Fruit fly (Drosophila melanogaster): Measurements from ENCODE around the gene abd-A.
A peak's percentile ranks its signal among the peaks of the same experiment; 100 is the strongest.

The abd-A gene

dm6 chr3R:16773176-16773702 lies 56.6 kb downstream of the abd-A start (continued):
- TF ChIP-seq CG10321 (GFP tag; IDR thresholded peaks at IDR 0.05): no peak
- TF ChIP-seq HHEX (GFP tag; optimal IDR thresholded peaks at IDR 0.05): no peak
- no peak for TF ChIP-seq chinmo (GFP tag; IDR thresholded peaks at IDR 0.05; ENCODE audit: partially characterized antibody)
- no peak for TF ChIP-seq CG12744 (GFP tag; optimal IDR thresholded peaks at IDR 0.05)
- TF ChIP-seq dmrt99B (tag; optimal IDR thresholded peaks at IDR 0.05): no peak

dm6 chr3R:16771572-16772425 lies 58.0 kb downstream of the abd-A start:
- TF ChIP-seq cas (GFP tag; IDR thresholded peaks at IDR 0.05) (no peak), zfh2 (GFP tag; optimal IDR thresholded peaks at IDR 0.05) (no peak), Med (GFP tag) (peak; percentile 13), Stat92E (GFP tag; optimal IDR thresholded peaks at IDR 0.05) (no peak), CG9727 (GFP tag; optimal IDR thresholded peaks at IDR 0.05) (peak; percentile 81), Rfx (GFP tag; IDR thresholded peaks at IDR 0.05) (no peak), Opbp (GFP tag; IDR thresholded peaks at IDR 0.05; ENCODE audit: partially characterized antibody) (no peak), CG7786 (GFP tag; optimal IDR thresholded peaks at IDR 0.05) (no peak), Oli (tag; optimal IDR thresholded peaks at IDR 0.05) (peak; percentile 41), dati (GFP tag; IDR thresholded peaks at IDR 0.05) (no peak), sna (GFP tag; IDR thresholded peaks at IDR 0.05; ENCODE audit: partially characterized antibody) (no peak), Atf3 (GFP tag; optimal IDR thresholded peaks at IDR 0.05) (no peak), Hr39 (optimal IDR thresholded peaks at IDR 0.05) (no peak), ranshi (GFP tag; IDR thresholded peaks at IDR 0.05) (peak; percentile 49; the same call in 1 of the 2 replicates), ERR (GFP tag; optimal IDR thresholded peaks at IDR 0.05) (no peak), ro (GFP tag; IDR thresholded peaks at IDR 0.05) (no peak), CG31388 (GFP tag; optimal IDR thresholded peaks at IDR 0.05) (no peak), Sry-β (GFP tag; optimal IDR thresholded peaks at IDR 0.05) (no peak), HLH54F (GFP tag; optimal IDR thresholded peaks at IDR 0.05) (no peak), Hmr (GFP tag; optimal IDR thresholded peaks at IDR 0.05) (no peak), CG30403 (GFP tag; optimal IDR thresholded peaks at IDR 0.05) (peak; percentile 36), HmgD (GFP tag; optimal IDR thresholded peaks at IDR 0.05) (no peak), CG17912 (GFP tag; optimal IDR thresholded peaks at IDR 0.05) (no peak), Taf1 (GFP tag; IDR thresholded peaks at IDR 0.05) (no peak), CG33557 (GFP tag; optimal IDR thresholded peaks at IDR 0.05) (peak; percentile 75), org-1 (GFP tag; optimal IDR thresholded peaks at IDR 0.05) (no peak), emc (GFP tag; optimal IDR thresholded peaks at IDR 0.05) (no peak), Fer3 (tag; optimal IDR thresholded peaks at IDR 0.05) (peak; percentile 23), Dad (GFP tag; optimal IDR thresholded peaks at IDR 0.05) (no peak), Elba2 (GFP tag; optimal IDR thresholded peaks at IDR 0.05) (no peak), lov (optimal IDR thresholded peaks at IDR 0.05) (no peak), lov (GFP tag; IDR thresholded peaks at IDR 0.05) (peak; percentile 23; the same call in 1 of the 3 replicates), stc (GFP tag; IDR thresholded peaks at IDR 0.05) (no peak), Dbx (GFP tag; IDR thresholded peaks at IDR 0.05) (no peak), CG32532 (GFP tag; IDR thresholded peaks at IDR 0.05) (no peak), Ssrp (tag; optimal IDR thresholded peaks at IDR 0.05) (peak; percentile 49), CG7745 (tag; optimal IDR thresholded peaks at IDR 0.05) (no peak), CG14667 (GFP tag; IDR thresholded peaks at IDR 0.05) (no peak), ssp (GFP tag; IDR thresholded peaks at IDR 0.05) (no peak), usp (GFP tag; optimal IDR thresholded peaks at IDR 0.05) (no peak), CG16863 (GFP tag; optimal IDR thresholded peaks at IDR 0.05) (no peak), onecut (GFP tag; IDR thresholded peaks at IDR 0.05) (peak; percentile 21; the same call in 1 of the 2 replicates), mirr (GFP tag; optimal IDR thresholded peaks at IDR 0.05) (no peak), exex (tag; optimal IDR thresholded peaks at IDR 0.05) (no peak)
